Fruit fly (Drosophila melanogaster): ENCODE measurements around the gene CG2930.

Gene CG2930

DNA sequence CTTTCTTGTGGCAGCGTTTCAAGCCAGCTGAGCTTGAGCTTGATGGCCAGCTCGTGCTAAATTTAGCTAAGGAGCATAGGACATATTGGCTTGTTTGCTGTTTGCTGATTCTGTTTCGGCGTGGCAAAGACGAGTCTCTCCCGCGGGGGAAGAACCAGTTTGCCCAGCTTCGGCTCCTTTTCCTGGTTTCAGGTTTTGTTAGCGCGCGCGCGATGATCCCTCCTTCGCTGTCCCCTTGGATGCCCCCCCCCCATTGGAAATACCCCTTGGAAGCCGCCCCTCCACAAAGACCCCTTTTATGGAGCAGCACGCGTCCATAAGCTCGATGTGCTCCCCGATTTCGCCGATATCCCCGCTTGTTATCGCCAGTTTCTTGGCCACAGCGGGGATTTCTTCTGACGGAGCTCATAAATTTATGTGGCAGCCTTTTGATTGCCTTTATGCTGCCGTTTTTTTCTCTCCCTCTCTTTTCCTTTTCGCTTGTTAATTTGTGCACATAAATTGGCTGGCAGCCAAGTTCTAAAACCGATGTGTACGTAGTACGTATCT, 35.6 kb upstream of the CG2930 start:
- TF ChIP-seq D1 (tag; optimal IDR thresholded peaks at IDR 0.05) (no peak), EcR (GFP tag; optimal IDR thresholded peaks at IDR 0.05) (peak; percentile 70), CG15710 (tag; optimal IDR thresholded peaks at IDR 0.05) (no peak), CG4496 (GFP tag; IDR thresholded peaks at IDR 0.05) (0 out of 3 replicates have a peak, but pooled peaks have one; percentile 10)

DNA sequence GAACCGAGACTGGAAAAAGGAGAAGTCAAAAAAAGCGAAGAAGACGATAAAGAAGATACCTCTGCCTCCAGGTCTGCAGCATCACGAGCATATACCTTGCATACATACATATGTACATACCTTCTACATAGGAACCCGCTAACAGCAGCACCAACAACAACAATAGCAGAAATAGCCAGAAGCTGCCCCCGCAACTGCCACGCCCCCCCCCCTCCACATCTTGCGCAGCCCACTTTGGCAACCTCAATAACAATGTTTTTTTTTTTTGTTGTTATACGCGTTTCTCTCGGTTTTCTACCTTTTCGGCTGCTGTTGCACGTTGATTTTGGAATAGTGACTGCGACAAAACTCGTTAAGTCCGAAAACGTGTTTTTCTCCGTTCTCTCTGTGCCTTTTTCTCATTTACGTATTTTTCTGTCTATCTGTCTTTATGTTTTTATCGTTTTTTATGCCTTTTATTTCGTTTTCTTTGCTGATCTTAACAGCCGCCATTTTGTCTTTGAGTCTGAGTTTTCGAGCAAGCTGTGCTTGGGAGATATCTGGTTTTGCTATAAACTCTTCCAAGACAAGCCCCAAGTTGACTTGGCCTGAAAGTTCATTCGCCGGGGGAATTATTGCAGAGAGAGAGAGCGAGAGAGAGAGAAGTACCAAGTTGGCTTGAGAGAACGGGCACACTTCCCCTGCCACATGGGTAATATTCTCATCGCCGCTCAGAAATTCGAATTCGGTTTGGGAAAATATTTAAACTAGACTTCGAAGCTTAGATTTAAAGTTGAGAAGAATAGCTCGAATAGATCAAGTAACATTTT, 33.6 kb upstream of the CG2930 start:
- peak; percentile 34 for TF ChIP-seq Pif1B (GFP tag; optimal IDR thresholded peaks at IDR 0.05)
- peak; percentile 37 for TF ChIP-seq CG15710 (tag; optimal IDR thresholded peaks at IDR 0.05)
- TF ChIP-seq CG34367 (tag; optimal IDR thresholded peaks at IDR 0.05) = peak; percentile 58
- TF ChIP-seq EcR (GFP tag; optimal IDR thresholded peaks at IDR 0.05) = peak; percentile 75
- no peak for TF ChIP-seq CG10348 (GFP tag; IDR thresholded peaks at IDR 0.05)
- TF ChIP-seq CG14655 (GFP tag; optimal IDR thresholded peaks at IDR 0.05) = no peak
- peak; percentile 33; the same call in 1 of the 3 replicates for TF ChIP-seq fd96Ca (GFP tag; IDR thresholded peaks at IDR 0.05)
- peak; percentile 76; the same call in 2 of the 3 replicates for TF ChIP-seq CG4496 (GFP tag; IDR thresholded peaks at IDR 0.05)
- TF ChIP-seq Ets98B (GFP tag; IDR thresholded peaks at IDR 0.05) = peak; percentile 62; the same call in 1 of the 2 replicates
- TF ChIP-seq CG9948 (tag; optimal IDR thresholded peaks at IDR 0.05) = no peak
- peak; percentile 54 for TF ChIP-seq Pif1A (GFP tag; optimal IDR thresholded peaks at IDR 0.05)
- peak; percentile 49 for TF ChIP-seq CG13204 (GFP tag; optimal IDR thresholded peaks at IDR 0.05)
- peak; percentile 41 for TF ChIP-seq CG8159 (tag; optimal IDR thresholded peaks at IDR 0.05)
- TF ChIP-seq CG32121 (GFP tag; IDR thresholded peaks at IDR 0.05) = no peak
- TF ChIP-seq CG8301 (tag; optimal IDR thresholded peaks at IDR 0.05) = no peak
- TF ChIP-seq CG12605 (GFP tag; IDR thresholded peaks at IDR 0.05) = peak; percentile 71
- no peak for TF ChIP-seq D1 (tag; optimal IDR thresholded peaks at IDR 0.05)
- no peak for TF ChIP-seq Snoo (tag; optimal IDR thresholded peaks at IDR 0.05)
- peak; percentile 36 for TF ChIP-seq CG17806 (tag; optimal IDR thresholded peaks at IDR 0.05)
- TF ChIP-seq gl (tag; optimal IDR thresholded peaks at IDR 0.05) = peak; percentile 77
- no peak for TF ChIP-seq rn (GFP tag; IDR thresholded peaks at IDR 0.05)

DNA sequence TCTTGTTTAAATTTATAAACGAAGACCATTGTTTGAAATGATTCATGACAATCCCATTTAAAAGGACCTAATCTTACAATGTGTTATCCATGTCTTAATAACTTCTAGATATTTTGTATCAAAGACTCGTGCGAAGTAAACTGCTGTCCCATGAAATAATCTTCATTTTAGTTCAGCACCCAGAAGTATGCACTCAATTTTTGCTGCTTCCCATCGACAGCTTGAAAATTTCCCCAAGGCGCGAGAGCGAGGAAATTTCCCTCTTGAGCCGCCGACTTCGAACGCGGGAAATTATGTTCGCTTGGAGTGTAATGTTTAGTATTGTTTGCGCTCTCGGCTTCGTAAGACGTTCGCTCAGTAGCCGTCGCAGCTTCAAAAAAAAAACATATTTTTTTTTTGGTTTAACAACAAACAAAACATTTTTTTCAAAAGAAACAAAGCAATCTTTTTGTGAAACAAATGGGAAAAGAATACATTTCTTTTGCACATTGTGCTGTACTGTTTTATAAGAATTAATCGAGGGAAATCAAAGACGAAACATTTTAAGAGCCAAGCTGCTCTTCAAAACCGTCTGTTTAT, 32.9 kb upstream of the CG2930 start:
- 0 out of 2 replicates have a peak, but pooled peaks have one; percentile 11 for TF ChIP-seq Ets98B (GFP tag; IDR thresholded peaks at IDR 0.05)
- TF ChIP-seq Snoo (tag; optimal IDR thresholded peaks at IDR 0.05) = no peak

DNA sequence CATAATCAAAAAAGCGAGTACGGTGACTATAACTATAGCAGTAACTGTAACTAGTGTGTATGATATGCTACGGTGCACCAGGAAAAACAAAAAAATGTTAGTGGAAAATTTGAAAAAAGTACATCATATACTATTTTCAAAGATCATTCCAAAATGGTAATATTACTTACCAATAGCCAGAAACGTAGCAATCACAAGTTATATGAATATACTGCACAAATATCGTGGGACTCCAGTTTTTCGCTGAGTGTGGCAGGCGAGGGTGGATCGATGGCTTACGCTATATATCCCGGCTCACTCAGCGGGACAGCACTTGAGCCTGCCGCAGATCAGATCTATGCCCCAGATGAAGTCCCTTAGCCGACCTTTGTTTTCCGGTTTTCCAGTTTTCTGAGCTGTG, 31.1 kb upstream of the CG2930 start:
- TF ChIP-seq CG32121 (GFP tag; IDR thresholded peaks at IDR 0.05) (peak; percentile 44; the same call in 1 of the 2 replicates), Ets98B (GFP tag; IDR thresholded peaks at IDR 0.05) (0 out of 2 replicates have a peak, but pooled peaks have one; percentile 17), CG9948 (tag; optimal IDR thresholded peaks at IDR 0.05) (no peak)

DNA sequence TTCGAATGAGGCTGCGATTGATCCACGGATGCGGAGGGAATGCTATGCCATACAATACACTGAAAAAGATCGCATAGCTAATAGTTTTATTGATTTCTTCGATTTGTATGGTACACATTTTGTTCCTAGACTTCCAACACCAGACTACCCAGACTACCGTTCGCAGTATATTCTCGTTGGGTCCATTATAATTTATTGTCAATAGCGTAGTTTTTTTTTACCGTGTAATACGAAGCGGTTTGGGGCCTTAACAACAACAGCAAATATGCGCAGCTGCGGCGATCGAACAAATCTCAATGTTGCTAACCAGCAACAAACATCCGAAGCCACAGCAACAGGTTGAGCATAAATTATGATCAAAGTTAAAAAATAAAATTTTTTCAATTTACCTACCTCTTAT, 30.1 kb upstream of the CG2930 start:
- peak; percentile 85 for TF ChIP-seq CG4496 (GFP tag; IDR thresholded peaks at IDR 0.05)
- TF ChIP-seq Ets98B (GFP tag; IDR thresholded peaks at IDR 0.05) = peak; percentile 79
- TF ChIP-seq Snoo (tag; optimal IDR thresholded peaks at IDR 0.05) = no peak
- peak; percentile 17 for TF ChIP-seq CG34367 (tag; optimal IDR thresholded peaks at IDR 0.05)
- TF ChIP-seq Pif1B (GFP tag; optimal IDR thresholded peaks at IDR 0.05) = peak; percentile 40
- TF ChIP-seq CG10348 (GFP tag; IDR thresholded peaks at IDR 0.05) = no peak
- TF ChIP-seq CG8301 (tag; optimal IDR thresholded peaks at IDR 0.05) = peak; percentile 69
- peak; percentile 45 for TF ChIP-seq Pif1A (GFP tag; optimal IDR thresholded peaks at IDR 0.05)
- TF ChIP-seq rn (GFP tag; IDR thresholded peaks at IDR 0.05) = no peak
- TF ChIP-seq CG9948 (tag; optimal IDR thresholded peaks at IDR 0.05) = peak; percentile 44
- peak; percentile 62 for TF ChIP-seq CG12605 (GFP tag; IDR thresholded peaks at IDR 0.05)
- TF ChIP-seq CG14655 (GFP tag; optimal IDR thresholded peaks at IDR 0.05) = peak; percentile 70
- peak; percentile 46 for TF ChIP-seq CG17806 (tag; optimal IDR thresholded peaks at IDR 0.05)
- TF ChIP-seq CG8159 (tag; optimal IDR thresholded peaks at IDR 0.05) = peak; percentile 41
- TF ChIP-seq EcR (GFP tag; optimal IDR thresholded peaks at IDR 0.05) = no peak
- no peak for TF ChIP-seq CG13204 (GFP tag; optimal IDR thresholded peaks at IDR 0.05)
- TF ChIP-seq CG15710 (tag; optimal IDR thresholded peaks at IDR 0.05) = peak; percentile 55
- no peak for TF ChIP-seq gl (tag; optimal IDR thresholded peaks at IDR 0.05)
- TF ChIP-seq CG32121 (GFP tag; IDR thresholded peaks at IDR 0.05) = peak; percentile 76
- peak; percentile 83 for TF ChIP-seq fd96Ca (GFP tag; IDR thresholded peaks at IDR 0.05)
- TF ChIP-seq D1 (tag; optimal IDR thresholded peaks at IDR 0.05) = no peak

DNA sequence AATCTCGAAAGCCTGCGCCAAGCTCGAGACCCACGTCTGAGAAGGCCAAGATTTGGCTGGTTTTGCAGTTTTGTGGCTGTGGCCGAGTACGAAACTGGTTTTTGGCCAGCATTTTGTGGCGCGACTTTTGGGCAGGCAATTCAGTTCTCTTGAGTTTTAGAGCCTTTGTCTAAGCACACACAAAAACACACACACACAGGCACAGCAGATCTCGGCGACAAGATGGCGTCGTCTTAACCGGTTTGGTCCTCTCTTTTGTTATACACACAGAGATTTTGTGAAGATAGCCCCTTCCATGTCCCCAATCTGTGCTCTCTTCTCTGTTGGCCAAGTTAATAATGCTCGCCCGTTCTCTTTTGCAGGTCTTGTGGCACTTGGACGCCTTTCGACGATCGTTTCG, 27.8 kb upstream of the CG2930 start:
- TF ChIP-seq Ets98B (GFP tag; IDR thresholded peaks at IDR 0.05) (peak; percentile 75; the same call in 1 of the 2 replicates), CG8159 (tag; optimal IDR thresholded peaks at IDR 0.05) (no peak), fd96Ca (GFP tag; IDR thresholded peaks at IDR 0.05) (peak; percentile 64; the same call in 1 of the 3 replicates), CG13204 (GFP tag; optimal IDR thresholded peaks at IDR 0.05) (peak; percentile 7), CG12605 (GFP tag; IDR thresholded peaks at IDR 0.05) (0 out of 2 replicates have a peak, but pooled peaks have one; percentile 16), Pif1A (GFP tag; optimal IDR thresholded peaks at IDR 0.05) (no peak), CG32121 (GFP tag; IDR thresholded peaks at IDR 0.05) (peak; percentile 57)

Data from whole organism, pupa.